Fruit fly (Drosophila melanogaster): ENCODE results near the gene yps.
A peak's percentile ranks its signal among the peaks of the same experiment; 100 is the strongest.

Gene yps

dm6 chr3L:12163082-12163481 lies 38.1 kb upstream of the yps start:
- no peak for TF ChIP-seq Sp1 (GFP tag; optimal IDR thresholded peaks at IDR 0.05)
- TF ChIP-seq usp (GFP tag; optimal IDR thresholded peaks at IDR 0.05), result no peak
- no peak for TF ChIP-seq CrebA (GFP tag; optimal IDR thresholded peaks at IDR 0.05; ENCODE audit: borderline replicate concordance)
- TF ChIP-seq dmrt93B (GFP tag; optimal IDR thresholded peaks at IDR 0.05), result no peak
- no peak for TF ChIP-seq woc (GFP tag; optimal IDR thresholded peaks at IDR 0.05)
- no peak for TF ChIP-seq rgr (GFP tag; optimal IDR thresholded peaks at IDR 0.05)

dm6 chr3L:12162156-12162682 lies 37.3 kb upstream of the yps start:
- TF ChIP-seq sage (GFP tag; optimal IDR thresholded peaks at IDR 0.05) (no peak), Vsx2 (GFP tag; optimal IDR thresholded peaks at IDR 0.05; ENCODE audit: partially characterized antibody) (no peak), Jra (GFP tag; optimal IDR thresholded peaks at IDR 0.05) (no peak)

dm6 chr3L:12149024-12149423 lies 24.1 kb upstream of the yps start, which contains the start of gene CG32099:
Gene CG32099 (plus strand): TSS chr3L:12149273.
- no peak for TF ChIP-seq CG32264 (GFP tag; optimal IDR thresholded peaks at IDR 0.05)
- no peak for TF ChIP-seq Rel (GFP tag; optimal IDR thresholded peaks at IDR 0.05)
- TF ChIP-seq Rel (tag; optimal IDR thresholded peaks at IDR 0.05), result peak; percentile 82

- TF ChIP-seq psq (GFP tag; optimal IDR thresholded peaks at IDR 0.05), result peak; percentile 80
- no peak for TF ChIP-seq jim (GFP tag; optimal IDR thresholded peaks at IDR 0.05)
Measured at dm6 chr3L:12146970-12147369, 22.0 kb upstream of the yps start.

dm6 chr3L:12145709-12146694 lies 21.1 kb upstream of the yps start, which contains the start of the genes eIF3l and Nrx-IV:
Gene eIF3l (minus strand): TSS chr3L:12146097.
Gene Nrx-IV (plus strand): TSS chr3L:12146519.
- TF ChIP-seq sv (GFP tag; optimal IDR thresholded peaks at IDR 0.05) (no peak), ey (GFP tag; optimal IDR thresholded peaks at IDR 0.05) (no peak), Abd-B (GFP tag; optimal IDR thresholded peaks at IDR 0.05) (no peak), Vsx2 (GFP tag; optimal IDR thresholded peaks at IDR 0.05; ENCODE audit: partially characterized antibody) (no peak), woc (GFP tag; optimal IDR thresholded peaks at IDR 0.05) (peak; percentile 62), Dfd (GFP tag; optimal IDR thresholded peaks at IDR 0.05) (no peak), Rel (GFP tag; optimal IDR thresholded peaks at IDR 0.05) (no peak), Rel (tag; optimal IDR thresholded peaks at IDR 0.05) (peak; percentile 73), dsf (GFP tag; optimal IDR thresholded peaks at IDR 0.05; ENCODE audit: borderline replicate concordance) (no peak), usp (GFP tag; optimal IDR thresholded peaks at IDR 0.05) (no peak), N (GFP tag; optimal IDR thresholded peaks at IDR 0.05) (no peak)

- TF ChIP-seq HLH106 (tag; optimal IDR thresholded peaks at IDR 0.05), result peak; percentile 58
- TF ChIP-seq Dif (GFP tag; optimal IDR thresholded peaks at IDR 0.05; ENCODE audit: partially characterized antibody), result no peak
- no peak for TF ChIP-seq jim (GFP tag; optimal IDR thresholded peaks at IDR 0.05)
- TF ChIP-seq woc (GFP tag; optimal IDR thresholded peaks at IDR 0.05), result peak; percentile 33
- peak; percentile 65 for TF ChIP-seq ey (GFP tag; optimal IDR thresholded peaks at IDR 0.05)
- TF ChIP-seq rgr (GFP tag; optimal IDR thresholded peaks at IDR 0.05), result peak; percentile 69
- no peak for TF ChIP-seq Hr78 (GFP tag; optimal IDR thresholded peaks at IDR 0.05)
- peak; percentile 68 for TF ChIP-seq OdsH (GFP tag; optimal IDR thresholded peaks at IDR 0.05)
- TF ChIP-seq foxo (GFP tag; optimal IDR thresholded peaks at IDR 0.05), result peak; percentile 32 to 78
- no peak for TF ChIP-seq pan (optimal IDR thresholded peaks at IDR 0.05)
- TF ChIP-seq Mio (GFP tag; optimal IDR thresholded peaks at IDR 0.05), result no peak
- TF ChIP-seq Sp1 (GFP tag; optimal IDR thresholded peaks at IDR 0.05), result peak; percentile 43
- no peak for TF ChIP-seq usp (GFP tag; optimal IDR thresholded peaks at IDR 0.05)
- TF ChIP-seq Hnf4 (GFP tag; optimal IDR thresholded peaks at IDR 0.05), result peak; percentile 70
- no peak for TF ChIP-seq CG9705 (GFP tag; optimal IDR thresholded peaks at IDR 0.05)
- TF ChIP-seq tai (GFP tag; optimal IDR thresholded peaks at IDR 0.05), result no peak
- TF ChIP-seq sv (GFP tag; optimal IDR thresholded peaks at IDR 0.05), result peak; percentile 36
- TF ChIP-seq br (GFP tag; optimal IDR thresholded peaks at IDR 0.05), result peak; percentile 70
- peak; percentile 69 for TF ChIP-seq h (GFP tag; optimal IDR thresholded peaks at IDR 0.05)
- TF ChIP-seq fru (GFP tag; optimal IDR thresholded peaks at IDR 0.05), result peak; percentile 82
- no peak for TF ChIP-seq N (GFP tag; optimal IDR thresholded peaks at IDR 0.05)
- TF ChIP-seq Hr83 (GFP tag; optimal IDR thresholded peaks at IDR 0.05; ENCODE audit: poor library complexity, severe bottlenecking), result peak; percentile 35
- TF ChIP-seq Vsx2 (GFP tag; optimal IDR thresholded peaks at IDR 0.05; ENCODE audit: partially characterized antibody), result no peak
- no peak for TF ChIP-seq sage (GFP tag; optimal IDR thresholded peaks at IDR 0.05)
- TF ChIP-seq brk (GFP tag; optimal IDR thresholded peaks at IDR 0.05), result no peak
- peak; percentile 44 for TF ChIP-seq psq (GFP tag; optimal IDR thresholded peaks at IDR 0.05)
- TF ChIP-seq Myc (optimal IDR thresholded peaks at IDR 0.05), result no peak
- peak; percentile 75 for TF ChIP-seq Jra (GFP tag; optimal IDR thresholded peaks at IDR 0.05)
Measured at dm6 chr3L:12139232-12139698, 14.3 kb upstream of the yps start.
